Worm (Caenorhabditis elegans): ENCODE results near the gene srxa-14.

The srxa-14 gene

DNA sequence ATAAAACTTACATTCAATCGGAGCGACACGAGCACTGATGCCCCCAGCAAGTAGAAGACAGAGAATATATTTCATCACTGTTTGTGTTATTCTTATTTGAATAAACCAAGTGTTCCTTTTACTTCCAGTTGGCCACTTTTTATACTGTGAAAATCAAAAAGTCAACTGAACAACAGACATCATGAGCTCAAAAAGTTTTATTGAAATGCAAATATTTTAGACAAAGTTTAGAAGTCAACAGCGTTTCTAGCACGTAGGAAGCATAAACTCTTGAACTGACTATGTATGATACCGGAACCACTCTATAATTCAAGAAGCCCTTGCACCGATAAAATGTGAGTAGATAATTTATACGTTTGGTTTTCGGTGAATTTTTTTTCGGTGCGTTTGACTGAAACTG lies 8.1 kb upstream of the srxa-14 start, which contains the start of gene F46B3.14:
Gene F46B3.14 (minus strand): TSS at position 101 of the 400 bp plus-strand sequence.
- TF ChIP-seq duxl-1 (tag; optimal IDR thresholded peaks at IDR 0.05; ENCODE audit: poor library complexity) (no peak), unc-62 (GFP tag; optimal IDR thresholded peaks at IDR 0.05 in 1 of 2) (no peak), unc-62 (tag; optimal IDR thresholded peaks at IDR 0.05) (no peak), lin-29 (GFP tag; IDR thresholded peaks at IDR 0.05) (no peak), F44E2.7 (GFP tag; IDR thresholded peaks at IDR 0.05) (no peak), Y5F2A.4 (GFP tag; optimal IDR thresholded peaks at IDR 0.05) (no peak), lin-15B (tag; optimal IDR thresholded peaks at IDR 0.05) (no peak), zfp-3 (GFP tag; conservative IDR thresholded peaks at IDR 0.05) (no peak), tra-1 (GFP tag; IDR thresholded peaks at IDR 0.05) (no peak), unc-130 (GFP tag; optimal IDR thresholded peaks at IDR 0.05) (no peak), fos-1 (tag; optimal IDR thresholded peaks at IDR 0.05) (no peak), Y75B8A.6 (GFP tag; IDR thresholded peaks at IDR 0.05) (no peak), nhr-28 (tag; optimal IDR thresholded peaks at IDR 0.05) (no peak), nhr-237 (tag; optimal IDR thresholded peaks at IDR 0.05) (no peak), arid-1 (GFP tag; conservative IDR thresholded peaks at IDR 0.05) (no peak), pqm-1 (tag; optimal IDR thresholded peaks at IDR 0.05) (no peak), mdl-1 (tag; optimal IDR thresholded peaks at IDR 0.05) (no peak), egl-43 (GFP tag; IDR thresholded peaks at IDR 0.05) (no peak), nhr-10 (tag; optimal IDR thresholded peaks at IDR 0.05) (no peak)

DNA sequence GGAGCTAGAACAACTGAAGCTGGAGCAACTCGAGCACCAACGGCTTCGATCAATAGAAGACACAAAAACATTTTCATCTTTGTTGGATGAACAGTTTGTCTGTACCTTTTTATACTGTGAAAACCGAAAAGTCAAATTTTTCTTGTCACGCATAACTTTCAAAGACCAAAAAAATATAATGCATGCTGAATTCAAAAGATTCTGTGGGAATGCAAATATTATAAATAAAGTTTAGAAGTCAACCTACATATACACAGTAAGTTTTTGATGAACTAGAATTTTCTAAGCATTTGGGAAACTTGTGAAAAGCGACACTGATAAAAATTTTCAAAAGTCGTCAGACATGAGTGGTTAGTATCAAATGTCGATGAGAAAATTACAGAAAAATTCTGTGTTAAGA lies 5.8 kb upstream of the srxa-14 start, which contains the start of gene F46B3.15:
Gene F46B3.15 (minus strand): TSS at position 101 of the 400 bp plus-strand sequence.
- TF ChIP-seq lir-3 (tag; optimal IDR thresholded peaks at IDR 0.05) (no peak), ceh-82 (tag; optimal IDR thresholded peaks at IDR 0.05) (no peak), zip-2 (tag; optimal IDR thresholded peaks at IDR 0.05) (no peak), tag-97 (GFP tag; IDR thresholded peaks at IDR 0.05) (no peak), cey-2 (tag; optimal IDR thresholded peaks at IDR 0.05; ENCODE audit: borderline replicate concordance, insufficient read depth) (no peak)

DNA sequence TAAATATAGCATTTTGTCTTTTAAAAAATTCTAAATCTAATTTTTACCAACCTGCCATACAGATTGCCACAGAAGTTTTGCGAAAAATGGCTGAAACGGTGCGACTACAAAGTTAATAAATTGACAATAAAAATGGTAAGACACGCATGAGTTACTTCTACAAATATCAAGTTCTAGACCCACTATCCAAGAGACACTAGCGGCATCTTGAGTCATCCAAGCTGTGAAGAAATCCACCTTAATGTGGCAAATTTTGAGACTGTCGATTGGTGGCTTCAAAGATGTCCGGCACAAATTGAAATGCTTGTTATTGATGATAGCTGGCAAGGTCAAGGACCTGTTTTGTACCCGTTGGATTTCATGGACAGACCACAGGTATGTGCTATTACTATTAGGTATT lies 5.1 kb upstream of the srxa-14 start, which contains the start of gene F46B3.16:
Gene F46B3.16 (plus strand): TSS at position 301 of the 400 bp plus-strand sequence.
- no peak for TF ChIP-seq snpc-1.2 (GFP tag; IDR thresholded peaks at IDR 0.05)
- TF ChIP-seq tra-1 (GFP tag; IDR thresholded peaks at IDR 0.05) = no peak
- TF ChIP-seq set-16 (GFP tag; IDR thresholded peaks at IDR 0.05) = no peak
- TF ChIP-seq sdz-12 (GFP tag; optimal IDR thresholded peaks at IDR 0.05) = no peak
- no peak for TF ChIP-seq zip-11 (GFP tag; IDR thresholded peaks at IDR 0.05)
- TF ChIP-seq ztf-7 (tag; optimal IDR thresholded peaks at IDR 0.05) = no peak
- TF ChIP-seq Y75B8A.6 (GFP tag; IDR thresholded peaks at IDR 0.05) = no peak
- no peak for TF ChIP-seq dmd-9 (GFP tag; IDR thresholded peaks at IDR 0.05)

DNA sequence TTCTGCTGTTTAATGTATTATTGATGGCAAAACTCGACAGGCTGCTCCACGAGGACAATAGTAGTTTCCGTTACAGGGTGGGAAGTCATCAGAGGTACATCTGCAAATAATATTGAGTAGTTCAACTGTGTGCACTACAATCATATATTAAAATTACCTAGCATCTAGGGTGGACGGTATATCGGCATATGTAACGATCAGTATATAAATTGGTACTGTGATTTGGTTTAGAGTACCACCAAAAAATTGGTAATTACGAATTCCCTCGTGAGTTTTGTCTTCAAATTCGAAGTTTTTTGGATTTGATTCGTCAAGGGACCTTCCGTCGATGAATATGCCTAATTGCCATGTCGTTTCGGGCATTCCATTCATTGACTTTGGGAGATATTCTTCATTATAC lies 2.5 kb upstream of the srxa-14 start, which contains the start of gene ttr-13:
Gene ttr-13 (minus strand): TSS at position 101 of the 400 bp plus-strand sequence.
- TF ChIP-seq rbr-2 (tag; optimal IDR thresholded peaks at IDR 0.05) (no peak), ceh-82 (tag; optimal IDR thresholded peaks at IDR 0.05) (no peak), attf-4 (tag; optimal IDR thresholded peaks at IDR 0.05) (no peak), mep-1 (tag; optimal IDR thresholded peaks at IDR 0.05) (no peak), ceh-20 (GFP tag; IDR thresholded peaks at IDR 0.05) (no peak), tag-97 (GFP tag; IDR thresholded peaks at IDR 0.05) (no peak), sdz-12 (GFP tag; optimal IDR thresholded peaks at IDR 0.05) (no peak), fos-1 (tag; optimal IDR thresholded peaks at IDR 0.05) (no peak), Y75B8A.6 (GFP tag; IDR thresholded peaks at IDR 0.05) (no peak), zip-11 (GFP tag; IDR thresholded peaks at IDR 0.05) (no peak), duxl-1 (tag; optimal IDR thresholded peaks at IDR 0.05; ENCODE audit: poor library complexity) (no peak), ceh-28 (tag; optimal IDR thresholded peaks at IDR 0.05) (no peak), Y5F2A.4 (GFP tag; optimal IDR thresholded peaks at IDR 0.05) (no peak), fkh-10 (GFP tag; optimal IDR thresholded peaks at IDR 0.05) (no peak), egl-27 (tag; optimal IDR thresholded peaks at IDR 0.05) (no peak), nhr-41 (GFP tag; IDR thresholded peaks at IDR 0.05) (no peak), hlh-11 (tag; optimal IDR thresholded peaks at IDR 0.05) (no peak)

Measured in whole organism, L4 larva.